Comparison of ENCODE assay signal across 1 worm cellular context in the genomic region with DNA sequence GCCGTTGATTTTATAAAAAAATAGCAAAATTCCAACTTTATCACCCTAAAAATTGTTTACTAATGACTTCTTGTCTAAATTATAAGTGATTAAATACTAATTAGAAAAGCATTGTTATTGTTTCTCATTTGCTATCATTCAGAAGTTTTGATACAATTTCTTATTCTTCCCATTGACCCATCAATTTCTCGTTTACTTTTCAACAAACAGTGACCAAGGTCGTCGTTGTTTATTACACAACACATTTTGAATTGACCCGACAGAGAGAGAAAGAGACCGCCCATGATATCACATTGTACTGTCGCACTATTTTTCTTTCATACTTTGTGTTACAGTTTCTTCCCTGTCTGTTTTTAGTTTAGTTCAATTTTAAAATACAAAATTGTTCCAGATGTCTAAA.
TF ChIP-seq lines count a peak whose summit lies in the region.

A gene (plus strand): TSS at position 392 of the 400 bp plus-strand sequence.

TF ChIP-seq in whole organism, L1 larva, 84 proteins besides CTCF, POLR2A, EP300 and RAD21 (continued from another document):
- TF ChIP-seq ama-1 (optimal IDR thresholded peaks at IDR 0.05; lab: Kevin White, UChicago) (no peak), egl-13 (tag; optimal IDR thresholded peaks at IDR 0.05; lab: Kevin White, UChicago) (no peak), lin-39 (tag; optimal IDR thresholded peaks at IDR 0.05; lab: Kevin White, UChicago) (no peak), nhr-84 (tag; optimal IDR thresholded peaks at IDR 0.05; lab: Kevin White, UChicago) (no peak), hlh-4 (tag; optimal IDR thresholded peaks at IDR 0.05; lab: Kevin White, UChicago) (no peak), ceh-82 (tag; optimal IDR thresholded peaks at IDR 0.05; lab: Kevin White, UChicago) (no peak), C04F5.9 (tag; optimal IDR thresholded peaks at IDR 0.05; lab: Kevin White, UChicago) (no peak), lin-15B (tag; optimal IDR thresholded peaks at IDR 0.05; lab: Kevin White, UChicago) (no peak), irx-1 (tag; optimal IDR thresholded peaks at IDR 0.05; lab: Kevin White, UChicago) (no peak), zag-1 (tag; optimal IDR thresholded peaks at IDR 0.05; lab: Kevin White, UChicago) (no peak), dsc-1 (tag; optimal IDR thresholded peaks at IDR 0.05; lab: Kevin White, UChicago) (no peak), lin-14 (GFP tag; optimal IDR thresholded peaks at IDR 0.05; lab: Kevin White, UChicago) (peak; percentile 67), snpc-4 (tag; optimal IDR thresholded peaks at IDR 0.05; lab: Kevin White, UChicago) (no peak), C34B4.2 (tag; optimal IDR thresholded peaks at IDR 0.05; lab: Kevin White, UChicago) (no peak), egl-27 (tag; optimal IDR thresholded peaks at IDR 0.05; lab: Kevin White, UChicago) (no peak), nhr-12 (tag; optimal IDR thresholded peaks at IDR 0.05; lab: Kevin White, UChicago) (no peak), skn-1 (tag; optimal IDR thresholded peaks at IDR 0.05; lab: Kevin White, UChicago) (no peak), sptf-1 (tag; optimal IDR thresholded peaks at IDR 0.05; lab: Kevin White, UChicago) (no peak), unc-30 (tag; optimal IDR thresholded peaks at IDR 0.05; lab: Kevin White, UChicago) (no peak), mab-9 (GFP tag; IDR thresholded peaks at IDR 0.05; lab: Robert Waterston, UW) (no peak), lsy-2 (tag; optimal IDR thresholded peaks at IDR 0.05; lab: Kevin White, UChicago) (no peak), lin-13 (GFP tag; optimal IDR thresholded peaks at IDR 0.05; lab: Kevin White, UChicago) (no peak), tbx-2 (tag; optimal IDR thresholded peaks at IDR 0.05; lab: Kevin White, UChicago) (no peak), ets-5 (GFP tag; IDR thresholded peaks at IDR 0.05; lab: Robert Waterston, UW) (no peak), nhr-85 (tag; lab: Kevin White, UChicago) (peak; percentile 77), fkh-10 (GFP tag; optimal IDR thresholded peaks at IDR 0.05; lab: Kevin White, UChicago) (no peak), pqm-1 (tag; optimal IDR thresholded peaks at IDR 0.05; lab: Kevin White, UChicago) (no peak), lin-35 (GFP tag; optimal IDR thresholded peaks at IDR 0.05; lab: Kevin White, UChicago) (no peak), pag-3 (tag; optimal IDR thresholded peaks at IDR 0.05; lab: Kevin White, UChicago; ENCODE audit: borderline replicate concordance, insufficient read depth) (no peak)
